Worm (Caenorhabditis elegans) whole organism, young adult: ENCODE data around the gene lgc-21.

Experiments used
- B0261.1 ChIP-seq: sonication (generic microtip); optimal IDR thresholded peaks from 2 replicates; lab custom pipeline; 2016; ENCODE audit warnings: mild to moderate bottlenecking, missing genetic modification characterization, moderate library complexity, missing compliant biosample characterization
- C06A6.2 ChIP-seq: fragments of 200-800 bp; sonication (Bioruptor generic); conservative IDR thresholded peaks from 2 replicates; pipeline ENCODE4 v1.3.6; 2022; ENCODE audit warnings: missing genetic modification characterization, missing compliant biosample characterization
- D2030.7 ChIP-seq: fragments of 200-800 bp; sonication (Bioruptor generic); IDR thresholded peaks from 2 replicates; pipeline ENCODE4 v1.3.6; 2022; ENCODE audit warnings: missing genetic modification reagents, missing genetic modification characterization, missing compliant biosample characterization
- F22D6.2 ChIP-seq: sonication (generic microtip); optimal IDR thresholded peaks from 2 replicates; lab custom pipeline; 2016; ENCODE audit warnings: mild to moderate bottlenecking, missing genetic modification characterization, missing compliant biosample characterization
- F23B12.7 ChIP-seq: sonication (generic microtip); optimal IDR thresholded peaks from 2 replicates; lab custom pipeline; 2017; ENCODE audit warnings: missing genetic modification characterization, mild to moderate bottlenecking, missing compliant biosample characterization, antibody characterized with exemption, moderate library complexity; ENCODE audit not compliant: insufficient read depth
- F39B2.1 ChIP-seq: fragments of 200-800 bp; sonication (Bioruptor generic); IDR thresholded peaks from 2 replicates; pipeline ENCODE4 v1.3.6; 2022; ENCODE audit warnings: missing genetic modification reagents, missing genetic modification characterization, missing compliant biosample characterization
- F55B11.4 ChIP-seq: sonication (generic microtip); optimal IDR thresholded peaks from 2 replicates; lab custom pipeline; 2016; ENCODE audit warnings: missing compliant biosample characterization, missing genetic modification characterization, borderline replicate concordance; ENCODE audit not compliant: insufficient read depth
- T07F8.4 ChIP-seq: sonication (generic microtip); optimal IDR thresholded peaks from 2 replicates; lab custom pipeline; 2016; ENCODE audit warnings: mild to moderate bottlenecking, missing genetic modification characterization, moderate library complexity, missing compliant biosample characterization
- T26A5.8 ChIP-seq: sonication (generic microtip); optimal IDR thresholded peaks from 2 replicates; lab custom pipeline; 2016; ENCODE audit warnings: missing genetic modification characterization, missing compliant biosample characterization
- Y67H2A.10 ChIP-seq: fragments of 200-800 bp; sonication (Bioruptor generic); conservative IDR thresholded peaks from 2 replicates; pipeline ENCODE4 v1.3.6; 2022; ENCODE audit warnings: missing genetic modification reagents, missing genetic modification characterization, missing compliant biosample characterization
- atf-7 ChIP-seq: sonication (generic microtip); optimal IDR thresholded peaks from 2 replicates; lab custom pipeline; 2017; ENCODE audit warnings: mild to moderate bottlenecking, missing genetic modification characterization, missing compliant biosample characterization
- bed-2 ChIP-seq: fragments of 200-800 bp; sonication (Bioruptor generic); IDR thresholded peaks from 2 replicates; pipeline ENCODE4 v1.3.6; 2022; ENCODE audit warnings: missing genetic modification reagents, missing genetic modification characterization, missing compliant biosample characterization
- cebp-1 ChIP-seq, 2 experiments: fragments of 200-800 bp in 1 of 2; sonication (Bioruptor generic) in 1 of 2; sonication (generic microtip) in 1 of 2; IDR thresholded peaks in 1 of 2; optimal IDR thresholded peaks in 1 of 2; 2 replicates each; pipeline versions ENCODE4 v1.3.6 to Lab custom; 2017 to 2022; ENCODE audit warnings: missing compliant biosample characterization in 2 of 2, missing genetic modification characterization in 2 of 2, mild to moderate bottlenecking in 1 of 2, missing genetic modification reagents in 1 of 2, moderate library complexity in 1 of 2
- cebp-2 ChIP-seq: fragments of 200-800 bp; sonication (Bioruptor generic); IDR thresholded peaks from 2 replicates; pipeline ENCODE4 v1.3.6; 2022; ENCODE audit warnings: missing genetic modification characterization, missing compliant biosample characterization
- ceh-100 ChIP-seq: fragments of 200-800 bp; sonication (Bioruptor generic); IDR thresholded peaks from 2 replicates; pipeline ENCODE4 v1.3.6; 2022; ENCODE audit warnings: missing genetic modification reagents, missing genetic modification characterization, missing compliant biosample characterization
- ceh-40 ChIP-seq: fragments of 200-800 bp; sonication (Bioruptor generic); IDR thresholded peaks from 2 replicates; pipeline ENCODE4 v1.3.6; 2022; ENCODE audit warnings: missing genetic modification characterization, missing compliant biosample characterization
- dox-1 ChIP-seq: fragments of 200-800 bp; sonication (Bioruptor generic); IDR thresholded peaks from 2 replicates; pipeline ENCODE4 v1.3.6; 2022; ENCODE audit warnings: missing genetic modification reagents, missing genetic modification characterization, missing compliant biosample characterization
- efl-1 ChIP-seq: fragments of 150-350 bp; optimal IDR thresholded peaks from 2 replicates; lab custom pipeline; 2014; ENCODE audit warnings: missing biosample characterization, missing genetic modification reagents, missing genetic modification characterization
- egl-18 ChIP-seq: fragments of 200-800 bp; sonication (Bioruptor generic); IDR thresholded peaks from 2 replicates; pipeline ENCODE4 v1.3.6; 2022; ENCODE audit warnings: missing genetic modification reagents, missing genetic modification characterization, missing compliant biosample characterization
- gei-17 ChIP-seq: fragments of 200-800 bp; sonication (Bioruptor generic); optimal IDR thresholded peaks from 2 replicates; lab custom pipeline; 2018; ENCODE audit warnings: mild to moderate bottlenecking, missing genetic modification characterization, missing compliant biosample characterization
- hlh-26 ChIP-seq: fragments of 200-800 bp; sonication (Bioruptor generic); conservative IDR thresholded peaks from 2 replicates; pipeline ENCODE4 v1.3.6; 2022; ENCODE audit warnings: missing genetic modification reagents, missing genetic modification characterization, missing compliant biosample characterization
- hmg-1.2 ChIP-seq: fragments of 200-800 bp; sonication (Bioruptor generic); IDR thresholded peaks from 2 replicates; pipeline ENCODE4 v1.3.6; 2022; ENCODE audit warnings: missing genetic modification reagents, missing genetic modification characterization, missing compliant biosample characterization
- lir-1 ChIP-seq: fragments of 200-800 bp; sonication (Bioruptor generic); conservative IDR thresholded peaks from 2 replicates; pipeline ENCODE4 v1.3.6; 2022; ENCODE audit warnings: missing genetic modification reagents, missing genetic modification characterization, missing compliant biosample characterization
- lsy-27 ChIP-seq: sonication (generic microtip); optimal IDR thresholded peaks from 2 replicates; lab custom pipeline; 2017; ENCODE audit warnings: missing genetic modification characterization, mild to moderate bottlenecking, missing compliant biosample characterization, antibody characterized with exemption, missing genotype, borderline replicate concordance; ENCODE audit not compliant: insufficient read depth
- madf-6 ChIP-seq: fragments of 200-800 bp; sonication (Bioruptor generic); IDR thresholded peaks from 2 replicates; pipeline ENCODE4 v1.3.6; 2022; ENCODE audit warnings: missing genetic modification reagents, missing genetic modification characterization, missing compliant biosample characterization
- madf-8 ChIP-seq: fragments of 200-800 bp; sonication (Bioruptor generic); conservative IDR thresholded peaks from 2 replicates; pipeline ENCODE4 v1.3.6; 2022; ENCODE audit warnings: missing genetic modification reagents, missing genetic modification characterization, missing compliant biosample characterization
- mes-4 ChIP-seq: sonication (generic microtip); optimal IDR thresholded peaks from 2 replicates; lab custom pipeline; 2016; ENCODE audit warnings: missing genotype, missing genetic modification characterization, missing compliant biosample characterization
- nfya-1 ChIP-seq: sonication (generic microtip); optimal IDR thresholded peaks from 2 replicates; lab custom pipeline; 2017; ENCODE audit warnings: antibody characterized with exemption, missing compliant biosample characterization, missing genetic modification characterization, borderline replicate concordance; ENCODE audit not compliant: insufficient read depth
- nfyb-1 ChIP-seq: fragments of 200-800 bp; sonication (Bioruptor generic); IDR thresholded peaks from 2 replicates; pipeline ENCODE4 v1.3.6; 2022; ENCODE audit warnings: missing genetic modification reagents, missing genetic modification characterization, missing compliant biosample characterization
- nhr-120 ChIP-seq: fragments of 200-800 bp; sonication (Bioruptor generic); IDR thresholded peaks from 2 replicates; pipeline ENCODE4 v1.3.6; 2022; ENCODE audit warnings: missing genetic modification characterization, missing compliant biosample characterization
- nhr-27 ChIP-seq: fragments of 200-800 bp; sonication (Bioruptor generic); optimal IDR thresholded peaks from 2 replicates; lab custom pipeline; 2018; ENCODE audit warnings: mild to moderate bottlenecking, missing genetic modification characterization, moderate library complexity, missing compliant biosample characterization
- nhr-90 ChIP-seq: sonication (generic microtip); optimal IDR thresholded peaks from 2 replicates; lab custom pipeline; 2016; ENCODE audit warnings: missing genotype, mild to moderate bottlenecking, missing genetic modification characterization, missing compliant biosample characterization
- pha-4 ChIP-seq: fragments of 150-350 bp; sonication (generic microtip); optimal IDR thresholded peaks from 2 replicates; lab custom pipeline; 2014; ENCODE audit warnings: missing biosample characterization, missing genetic modification reagents, missing genetic modification characterization
- repo-1 ChIP-seq: sonication (generic microtip); optimal IDR thresholded peaks from 2 replicates; lab custom pipeline; 2017; ENCODE audit warnings: mild to moderate bottlenecking, missing genetic modification characterization, missing compliant biosample characterization
- sdz-38 ChIP-seq: sonication (generic microtip); optimal IDR thresholded peaks from 2 replicates; lab custom pipeline; 2016; ENCODE audit warnings: missing genotype, missing genetic modification characterization, missing compliant biosample characterization
- snpc-1.1 ChIP-seq: sonication (generic microtip); optimal IDR thresholded peaks from 2 replicates; lab custom pipeline; 2017; ENCODE audit warnings: missing genetic modification characterization, mild to moderate bottlenecking, missing compliant biosample characterization, antibody characterized with exemption, moderate library complexity, missing genotype, missing genetic modification reagents; ENCODE audit not compliant: insufficient read depth
- snpc-1.3 ChIP-seq: sonication (generic microtip); optimal IDR thresholded peaks from 2 replicates; lab custom pipeline; 2017; ENCODE audit warnings: missing genetic modification characterization, mild to moderate bottlenecking, missing compliant biosample characterization, antibody characterized with exemption, moderate library complexity, missing genotype, missing genetic modification reagents; ENCODE audit not compliant: insufficient read depth
- snpc-3.4 ChIP-seq: sonication (generic microtip); optimal IDR thresholded peaks from 2 replicates; lab custom pipeline; 2017; ENCODE audit warnings: missing genetic modification characterization, mild to moderate bottlenecking, missing compliant biosample characterization, antibody characterized with exemption, moderate library complexity, missing genotype, missing genetic modification reagents
- somi-1 ChIP-seq: fragments of 200-800 bp; sonication (Bioruptor generic); optimal IDR thresholded peaks from 2 replicates; lab custom pipeline; 2018; ENCODE audit warnings: mild to moderate bottlenecking, missing genetic modification characterization, missing compliant biosample characterization
- unc-130 ChIP-seq: sonication (generic microtip); optimal IDR thresholded peaks from 2 replicates; lab custom pipeline; 2016; ENCODE audit warnings: missing genetic modification reagents, missing genetic modification characterization, missing compliant biosample characterization
- unc-62 ChIP-seq: fragments of 150-350 bp; optimal IDR thresholded peaks from 2 replicates; lab custom pipeline; 2014; ENCODE audit warnings: missing biosample characterization, missing genetic modification reagents, missing genetic modification characterization
- zim-3 ChIP-seq: sonication (generic microtip); optimal IDR thresholded peaks from 2 replicates; lab custom pipeline; 2017; ENCODE audit warnings: mild to moderate bottlenecking, missing genetic modification characterization, moderate library complexity, missing compliant biosample characterization
- ztf-18 ChIP-seq: sonication (generic microtip); optimal IDR thresholded peaks from 2 replicates; lab custom pipeline; 2016; ENCODE audit warnings: missing genotype, mild to moderate bottlenecking, missing genetic modification characterization, missing compliant biosample characterization
- ztf-22 ChIP-seq: fragments of 200-800 bp; sonication (Bioruptor generic); optimal IDR thresholded peaks from 2 replicates; lab custom pipeline; 2018; ENCODE audit warnings: mild to moderate bottlenecking, missing genetic modification characterization, moderate library complexity, missing compliant biosample characterization
- ztf-25 ChIP-seq: fragments of 200-800 bp; sonication (Bioruptor generic); IDR thresholded peaks from 2 replicates; pipeline ENCODE4 v1.3.6; 2022; ENCODE audit warnings: missing genetic modification reagents, missing genetic modification characterization, missing compliant biosample characterization
- ztf-26 ChIP-seq: sonication (generic microtip); optimal IDR thresholded peaks from 2 replicates; lab custom pipeline; 2017; ENCODE audit warnings: missing genetic modification characterization, missing compliant biosample characterization
- ztf-28 ChIP-seq: fragments of 200-800 bp; sonication (Bioruptor generic); IDR thresholded peaks from 2 replicates; pipeline ENCODE4 v1.3.6; 2022; ENCODE audit warnings: missing genetic modification reagents, missing genetic modification characterization, missing compliant biosample characterization

The lgc-21 gene

ce11 chrX:14015808-14016207 is 52.0 kb downstream of the lgc-21 start (continued):
- no peak for TF ChIP-seq F39B2.1 (GFP tag; lab: Robert Waterston, UW)
- TF ChIP-seq repo-1 (tag; lab: Kevin White, UChicago), result peak; percentile 7
- TF ChIP-seq nhr-27 (tag; lab: Kevin White, UChicago), result no peak
- peak; percentile 98 for TF ChIP-seq B0261.1 (tag; lab: Kevin White, UChicago)
- TF ChIP-seq nfya-1 (tag; lab: Kevin White, UChicago), result no peak
- no peak for TF ChIP-seq hlh-26 (GFP tag; lab: Robert Waterston, UW)
- peak; percentile 77 for TF ChIP-seq somi-1 (GFP tag; lab: Kevin White, UChicago)
- peak; percentile 68 for TF ChIP-seq lir-1 (GFP tag; lab: Robert Waterston, UW)
- peak; percentile 38; the same call in 1 of the 2 replicates for TF ChIP-seq ztf-28 (GFP tag; lab: Robert Waterston, UW)
- peak; percentile 77 for TF ChIP-seq mes-4 (tag; lab: Kevin White, UChicago)
- no peak for TF ChIP-seq sdz-38 (tag; lab: Kevin White, UChicago)
- TF ChIP-seq bed-2, result no peak
- peak; percentile 10 for TF ChIP-seq T26A5.8 (tag; lab: Kevin White, UChicago)
- peak; percentile 65; the same call in 1 of the 2 replicates for TF ChIP-seq madf-6
- peak; percentile 87 for TF ChIP-seq hmg-1.2 (GFP tag; lab: Robert Waterston, UW)
- peak; percentile 52 for TF ChIP-seq snpc-1.1 (tag; lab: Kevin White, UChicago)
- TF ChIP-seq dox-1 (GFP tag; lab: Robert Waterston, UW), result peak; percentile 81
- TF ChIP-seq atf-7 (tag; lab: Kevin White, UChicago), result peak; percentile 75
- peak; percentile 54 for TF ChIP-seq ztf-18 (tag; lab: Kevin White, UChicago)
- no peak for TF ChIP-seq Y67H2A.10 (GFP tag; lab: Robert Waterston, UW)
- TF ChIP-seq F23B12.7 (tag; lab: Kevin White, UChicago), result peak; percentile 72
- TF ChIP-seq gei-17 (GFP tag; lab: Kevin White, UChicago), result peak; percentile 68
- TF ChIP-seq egl-18 (GFP tag; lab: Robert Waterston, UW), result 0 out of 2 replicates have a peak, but pooled peaks have one; percentile 56
- TF ChIP-seq snpc-3.4 (tag; lab: Kevin White, UChicago), result peak; percentile 82
- no peak for TF ChIP-seq unc-62 (GFP tag; lab: Kevin White, UChicago)
- TF ChIP-seq unc-130, result peak; percentile 31
- TF ChIP-seq nhr-120 (GFP tag; lab: Robert Waterston, UW), result no peak
- TF ChIP-seq F55B11.4, result no peak
- TF ChIP-seq nhr-90, result peak; percentile 71
- peak; percentile 32 for TF ChIP-seq zim-3 (tag; lab: Kevin White, UChicago)
- TF ChIP-seq D2030.7 (GFP tag; lab: Robert Waterston, UW), result peak; percentile 61
- TF ChIP-seq madf-8 (GFP tag; lab: Robert Waterston, UW), result no peak
- peak; percentile 38 for TF ChIP-seq F22D6.2 (tag; lab: Kevin White, UChicago)
- TF ChIP-seq ceh-100 (GFP tag; lab: Robert Waterston, UW), result peak; percentile 46; the same call in 1 of the 2 replicates
- TF ChIP-seq C06A6.2 (GFP tag; lab: Robert Waterston, UW), result 0 out of 2 replicates have a peak, but pooled peaks have one; percentile 34
- 0 out of 2 replicates have a peak, but pooled peaks have one; percentile 75 for TF ChIP-seq ceh-40 (GFP tag; lab: Robert Waterston, UW)
- peak; percentile 76 for TF ChIP-seq T07F8.4 (tag; lab: Kevin White, UChicago)
- TF ChIP-seq snpc-1.3 (tag; lab: Kevin White, UChicago), result peak; percentile 84
- TF ChIP-seq nfyb-1, result peak; percentile 84
- no peak for TF ChIP-seq lsy-27 (tag; lab: Kevin White, UChicago)
- peak; percentile 83; the same call in 1 of the 2 replicates for TF ChIP-seq ztf-25
- no peak for TF ChIP-seq ztf-22 (GFP tag; lab: Kevin White, UChicago)
- TF ChIP-seq cebp-1 (GFP tag; IDR thresholded peaks at IDR 0.05; lab: Robert Waterston, UW), result peak; percentile 44; the same call in 1 of the 2 replicates
- TF ChIP-seq cebp-1 (tag; optimal IDR thresholded peaks at IDR 0.05; lab: Kevin White, UChicago), result peak; percentile 77
- TF ChIP-seq cebp-2, result 0 out of 2 replicates have a peak, but pooled peaks have one; percentile 38
- peak; percentile 57 for TF ChIP-seq ztf-26 (tag; lab: Kevin White, UChicago)
- TF ChIP-seq pha-4 (tag; lab: Kevin White, UChicago), result no peak
- TF ChIP-seq efl-1 (GFP tag; lab: Kevin White, UChicago), result no peak
